Worm (Caenorhabditis elegans) whole organism, L4/young adult: Measurements from ENCODE around the gene Y37E11B.5.

Experiments
- W03F9.2 ChIP-seq: fragments of 150-350 bp; optimal IDR thresholded peaks from 2 replicates; lab custom pipeline; 2014; ENCODE audit warnings: missing biosample characterization, missing genetic modification characterization
- dao-5 ChIP-seq: sonication (generic microtip); optimal IDR thresholded peaks from 2 replicates; lab custom pipeline; 2016; ENCODE audit warnings: missing genotype, missing genetic modification characterization, moderate library complexity, missing compliant biosample characterization

DNA sequence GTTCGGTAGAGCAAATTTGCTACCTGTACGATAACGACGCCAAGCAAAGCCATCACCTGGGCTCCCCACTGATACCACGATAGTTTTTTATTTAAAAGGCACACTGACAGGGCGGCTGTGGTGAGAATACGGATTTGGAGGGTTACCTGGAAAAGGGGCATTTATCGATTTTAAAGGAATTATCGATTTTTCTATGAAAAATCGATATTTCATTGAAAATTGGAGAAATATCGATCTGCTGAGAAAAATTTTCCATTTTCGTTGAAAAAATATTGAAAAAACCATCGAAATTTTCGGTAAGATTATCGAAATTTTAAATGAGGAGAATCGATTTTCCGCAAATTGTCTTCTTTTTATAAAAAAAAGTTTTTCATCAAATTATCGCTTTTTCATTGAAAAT, 53.3 kb downstream of the Y37E11B.5 start:
- TF ChIP-seq dao-5 = no peak
- TF ChIP-seq W03F9.2 (tag; lab: Kevin White, UChicago) = no peak
